Worm (Caenorhabditis elegans): Measurements from ENCODE around the gene srd-41.

ce11 chrX:12371321-12371720, 44.8 kb downstream of the srd-41 start, which contains the start of gene rif-1.2:
- TF ChIP-seq nhr-10 (tag; optimal IDR thresholded peaks at IDR 0.05) (no peak), lin-13 (GFP tag; optimal IDR thresholded peaks at IDR 0.05) (no peak), ces-1 (GFP tag; optimal IDR thresholded peaks at IDR 0.05) (no peak), D1046.2 (GFP tag; IDR thresholded peaks at IDR 0.05) (no peak), unc-62 (GFP tag; optimal IDR thresholded peaks at IDR 0.05 in 1 of 2) (no peak), unc-62 (tag; optimal IDR thresholded peaks at IDR 0.05) (no peak), fkh-10 (GFP tag; optimal IDR thresholded peaks at IDR 0.05) (no peak), unc-39 (tag; optimal IDR thresholded peaks at IDR 0.05) (no peak)

All from whole organism, L4 larva.